Worm (Caenorhabditis elegans): ENCODE data around the gene F29C4.4.
A peak's percentile ranks its signal among the peaks of the same experiment; 100 is the strongest.

ce11 chrIV:128525-128924 is 17.0 kb downstream of the F29C4.4 start:
- no peak for TF ChIP-seq dpff-1 (tag; optimal IDR thresholded peaks at IDR 0.05)
- TF ChIP-seq mxl-1 (tag; optimal IDR thresholded peaks at IDR 0.05): no peak
- no peak for TF ChIP-seq sea-2 (GFP tag; IDR thresholded peaks at IDR 0.05)
- no peak for TF ChIP-seq ama-1 (optimal IDR thresholded peaks at IDR 0.05)
- no peak for TF ChIP-seq ama-1 (GFP tag; optimal IDR thresholded peaks at IDR 0.05)
- TF ChIP-seq madf-6 (GFP tag; IDR thresholded peaks at IDR 0.05): peak; percentile 68
- TF ChIP-seq K11D2.4 (GFP tag; IDR thresholded peaks at IDR 0.05): no peak
- no peak for TF ChIP-seq ZK185.1 (tag; optimal IDR thresholded peaks at IDR 0.05; ENCODE audit: poor library complexity, severe bottlenecking)
- TF ChIP-seq him-1 (tag; optimal IDR thresholded peaks at IDR 0.05): no peak
- no peak for TF ChIP-seq atf-7 (tag; optimal IDR thresholded peaks at IDR 0.05)
